Worm (Caenorhabditis elegans) whole organism, young adult: ENCODE measurements around the gene D1054.8.

ENCODE experiments used
- F55B11.4 ChIP-seq: sonication (generic microtip); optimal IDR thresholded peaks from 2 replicates; lab custom pipeline; 2016; ENCODE audit warnings: missing compliant biosample characterization, missing genetic modification characterization, borderline replicate concordance; ENCODE audit not compliant: insufficient read depth
- F57C9.4 ChIP-seq: sonication (generic microtip); optimal IDR thresholded peaks from 2 replicates; lab custom pipeline; 2017; ENCODE audit warnings: mild to moderate bottlenecking, missing genetic modification characterization, missing compliant biosample characterization
- ama-1 ChIP-seq, 3 experiments: fragments of 150-350 bp in 1 of 3; sonication (generic microtip) in 2 of 3; optimal IDR thresholded peaks; 2 replicates each; lab custom pipeline; 2014 to 2018; ENCODE audit warnings: missing biosample characterization in 2 of 3, missing genetic modification characterization in 2 of 3, missing genetic modification reagents in 2 of 3
- ceh-40 ChIP-seq: fragments of 200-800 bp; sonication (Bioruptor generic); IDR thresholded peaks from 2 replicates; pipeline ENCODE4 v1.3.6; 2022; ENCODE audit warnings: missing genetic modification characterization, missing compliant biosample characterization
- fkh-3 ChIP-seq: sonication (generic microtip); optimal IDR thresholded peaks from 2 replicates; lab custom pipeline; 2016; ENCODE audit warnings: mild to moderate bottlenecking, missing genetic modification characterization, missing compliant biosample characterization
- hmg-1.2 ChIP-seq: fragments of 200-800 bp; sonication (Bioruptor generic); IDR thresholded peaks from 2 replicates; pipeline ENCODE4 v1.3.6; 2022; ENCODE audit warnings: missing genetic modification reagents, missing genetic modification characterization, missing compliant biosample characterization
- hrde-1 ChIP-seq: sonication (generic microtip); optimal IDR thresholded peaks from 2 replicates; lab custom pipeline; 2016; ENCODE audit warnings: missing genetic modification characterization, mild to moderate bottlenecking, missing compliant biosample characterization, moderate library complexity, missing genotype, missing genetic modification reagents, borderline replicate concordance
- lin-54 ChIP-seq: fragments of 200-800 bp; sonication (Bioruptor generic); optimal IDR thresholded peaks from 2 replicates; lab custom pipeline; 2018; ENCODE audit warnings: mild to moderate bottlenecking, missing genetic modification characterization, missing compliant biosample characterization
- sdz-38 ChIP-seq: sonication (generic microtip); optimal IDR thresholded peaks from 2 replicates; lab custom pipeline; 2016; ENCODE audit warnings: missing genotype, missing genetic modification characterization, missing compliant biosample characterization
- snpc-4 ChIP-seq, 5 experiments: fragments of 150-350 bp in 1 of 5; sonication (generic microtip) in 4 of 5; optimal IDR thresholded peaks; 2 replicates each; lab custom pipeline; 2014 to 2018; ENCODE audit warnings: missing genetic modification characterization in 5 of 5, missing biosample characterization in 3 of 5, antibody characterized with exemption in 2 of 5, mild to moderate bottlenecking in 2 of 5, missing compliant biosample characterization in 2 of 5, missing genotype in 2 of 5, moderate library complexity in 2 of 5, missing genetic modification reagents in 1 of 5

- TF ChIP-seq ama-1 (optimal IDR thresholded peaks at IDR 0.05; lab: Kevin White, UChicago) (no peak), ama-1 (GFP tag; optimal IDR thresholded peaks at IDR 0.05; lab: Kevin White, UChicago) (no peak), ceh-40 (GFP tag; lab: Robert Waterston, UW) (no peak), F55B11.4 (tag; lab: Kevin White, UChicago) (no peak), F57C9.4 (no peak), hmg-1.2 (GFP tag; lab: Robert Waterston, UW) (no peak), hrde-1 (tag; lab: Kevin White, UChicago) (no peak), lin-54 (no peak), fkh-3 (tag; lab: Kevin White, UChicago) (no peak), snpc-4 (GFP tag; optimal IDR thresholded peaks at IDR 0.05; lab: Kevin White, UChicago) (no peak), snpc-4 (tag; optimal IDR thresholded peaks at IDR 0.05; lab: Kevin White, UChicago) (no peak), sdz-38 (tag; lab: Kevin White, UChicago) (no peak)
These were observed 40.5 kb upstream of the D1054.8 start, which contains the start of gene srj-22 for ce11 chrV:10743649-10744048.
